Fruit fly (Drosophila melanogaster): ENCODE results near the gene Pex12.
A peak's percentile ranks its signal among the peaks of the same experiment; 100 is the strongest.

Gene Pex12

DNA sequence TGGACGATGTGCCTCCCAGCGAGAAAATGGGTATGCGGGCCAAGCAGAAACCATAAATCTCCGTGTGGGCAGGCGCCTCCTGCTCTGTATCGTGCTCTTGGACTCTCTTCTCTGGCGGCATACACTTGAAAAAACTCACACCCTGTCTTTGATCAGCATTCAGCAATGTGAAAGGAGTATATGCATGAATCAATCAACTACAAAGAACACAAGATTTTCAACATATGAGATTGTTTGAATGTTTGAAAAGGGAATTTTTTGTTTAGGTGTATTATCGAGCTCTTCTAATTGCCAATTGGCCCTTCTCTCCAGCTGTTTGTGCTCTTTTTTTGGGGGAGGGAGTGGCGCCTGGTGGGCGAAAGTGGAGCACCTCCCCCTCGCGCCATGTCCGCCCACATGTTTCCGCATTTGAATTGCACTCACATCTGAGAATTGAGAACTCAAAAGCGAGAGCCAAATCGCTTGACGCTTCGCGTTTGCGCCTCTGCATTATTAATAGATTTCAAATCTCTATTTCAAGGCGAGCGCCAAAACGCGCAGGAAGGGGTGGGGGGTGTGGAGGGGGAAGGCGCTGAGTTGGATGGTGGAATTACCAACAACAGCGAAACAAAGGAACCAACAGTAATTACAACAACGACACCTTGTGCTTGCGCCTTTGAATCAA, 29.7 kb downstream of the Pex12 start (continued):
- TF ChIP-seq bsh (GFP tag; optimal IDR thresholded peaks at IDR 0.05): peak; percentile 67 to 87
- peak; percentile 64 for TF ChIP-seq gsb-n (tag; optimal IDR thresholded peaks at IDR 0.05)
- peak; percentile 62 for TF ChIP-seq CG10543 (GFP tag; optimal IDR thresholded peaks at IDR 0.05)
- TF ChIP-seq dimm (GFP tag; IDR thresholded peaks at IDR 0.05): peak; percentile 84
- peak; percentile 88 for TF ChIP-seq CG14667 (GFP tag; IDR thresholded peaks at IDR 0.05)
- peak; percentile 2 for TF ChIP-seq CG30020 (tag; optimal IDR thresholded peaks at IDR 0.05)
- peak; percentile 72 for TF ChIP-seq Chrac-16 (GFP tag; optimal IDR thresholded peaks at IDR 0.05)
- peak in 1 of 2 experiments; percentile 82 for TF ChIP-seq Eip74EF (GFP tag; optimal IDR thresholded peaks at IDR 0.05)
- peak; percentile 92 for TF ChIP-seq CG11456 (GFP tag; IDR thresholded peaks at IDR 0.05)
- peak; percentile 87 for TF ChIP-seq crol (GFP tag; IDR thresholded peaks at IDR 0.05)
- no peak; the same call in none of the 2 replicates for TF ChIP-seq sim (GFP tag; IDR thresholded peaks at IDR 0.05)
- TF ChIP-seq Mes4 (GFP tag; optimal IDR thresholded peaks at IDR 0.05): peak; percentile 77
- TF ChIP-seq CG8359 (GFP tag; optimal IDR thresholded peaks at IDR 0.05; ENCODE audit: borderline replicate concordance): peak; percentile 37
- TF ChIP-seq vvl (GFP tag; IDR thresholded peaks at IDR 0.05): peak; percentile 95
- TF ChIP-seq Nf-YC (tag; optimal IDR thresholded peaks at IDR 0.05): peak; percentile 77
- TF ChIP-seq zfh2 (GFP tag; optimal IDR thresholded peaks at IDR 0.05): peak; percentile 85
- TF ChIP-seq az2 (GFP tag; optimal IDR thresholded peaks at IDR 0.05): peak; percentile 86
- peak; percentile 94 for TF ChIP-seq dysf (GFP tag; IDR thresholded peaks at IDR 0.05)
- no peak for TF ChIP-seq Hmx (GFP tag; optimal IDR thresholded peaks at IDR 0.05)
- TF ChIP-seq CG17568 (GFP tag; optimal IDR thresholded peaks at IDR 0.05): peak; percentile 84
- 0 out of 2 replicates have a peak, but pooled peaks have one; percentile 23 for TF ChIP-seq GATAe (GFP tag; conservative IDR thresholded peaks at IDR 0.05)
- peak; percentile 80 for TF ChIP-seq CG6272 (GFP tag; IDR thresholded peaks at IDR 0.05)
- peak; percentile 68 for TF ChIP-seq CG10321 (GFP tag; IDR thresholded peaks at IDR 0.05)
- TF ChIP-seq CG14441 (GFP tag; IDR thresholded peaks at IDR 0.05): peak; percentile 89
- TF ChIP-seq CG13775 (GFP tag; optimal IDR thresholded peaks at IDR 0.05): peak; percentile 59
- peak; percentile 87 for TF ChIP-seq her (GFP tag; optimal IDR thresholded peaks at IDR 0.05)
- TF ChIP-seq rib (GFP tag; IDR thresholded peaks at IDR 0.05): peak; percentile 76
- peak; percentile 88 for TF ChIP-seq tx (GFP tag; optimal IDR thresholded peaks at IDR 0.05)
- peak; percentile 87 for TF ChIP-seq CG3281 (GFP tag; optimal IDR thresholded peaks at IDR 0.05)
- TF ChIP-seq CG10274 (GFP tag; optimal IDR thresholded peaks at IDR 0.05): peak; percentile 68
- TF ChIP-seq Six4 (GFP tag; optimal IDR thresholded peaks at IDR 0.05): peak; percentile 80
- TF ChIP-seq CG32772 (GFP tag; IDR thresholded peaks at IDR 0.05): peak; percentile 83
- TF ChIP-seq Tbp (GFP tag; optimal IDR thresholded peaks at IDR 0.05): no peak
- peak; percentile 92 for TF ChIP-seq ap (GFP tag; IDR thresholded peaks at IDR 0.05)
- TF ChIP-seq CG17912 (GFP tag; optimal IDR thresholded peaks at IDR 0.05): peak; percentile 7
- TF ChIP-seq CkIIα-i1 (GFP tag; IDR thresholded peaks at IDR 0.05): 0 out of 2 replicates have a peak, but pooled peaks have one; percentile 33
- TF ChIP-seq chinmo (GFP tag; IDR thresholded peaks at IDR 0.05; ENCODE audit: partially characterized antibody): peak; percentile 83; the same call in 3 of the 4 replicates
- TF ChIP-seq pfk (GFP tag; optimal IDR thresholded peaks at IDR 0.05): no peak
- TF ChIP-seq Trl (optimal IDR thresholded peaks at IDR 0.05): peak; percentile 22 to 50
- peak; percentile 86 for TF ChIP-seq Trl (GFP tag; optimal IDR thresholded peaks at IDR 0.05)
- peak in 1 of 3 experiments; percentile 32 for TF ChIP-seq lola (GFP tag; optimal IDR thresholded peaks at IDR 0.05)
- TF ChIP-seq ssp (GFP tag; IDR thresholded peaks at IDR 0.05): peak; percentile 80
- TF ChIP-seq Ravus (GFP tag; IDR thresholded peaks at IDR 0.05): peak; percentile 73
- TF ChIP-seq CG15269 (tag; optimal IDR thresholded peaks at IDR 0.05): peak; percentile 90
- TF ChIP-seq Side (GFP tag; optimal IDR thresholded peaks at IDR 0.05): peak; percentile 88
- TF ChIP-seq CG8388 (GFP tag; optimal IDR thresholded peaks at IDR 0.05): peak; percentile 73
- peak; percentile 64; the same call in 1 of the 2 replicates for TF ChIP-seq Poxn (GFP tag; IDR thresholded peaks at IDR 0.05)
- peak; percentile 74 for TF ChIP-seq mirr (GFP tag; optimal IDR thresholded peaks at IDR 0.05)
- peak; percentile 68 for TF ChIP-seq CG10267 (tag; optimal IDR thresholded peaks at IDR 0.05)
- peak; percentile 31 for TF ChIP-seq CG3995 (GFP tag; optimal IDR thresholded peaks at IDR 0.05)
